Fruit fly (Drosophila melanogaster): Measurements from ENCODE around the gene Tengl2.

Gene Tengl2

DNA sequence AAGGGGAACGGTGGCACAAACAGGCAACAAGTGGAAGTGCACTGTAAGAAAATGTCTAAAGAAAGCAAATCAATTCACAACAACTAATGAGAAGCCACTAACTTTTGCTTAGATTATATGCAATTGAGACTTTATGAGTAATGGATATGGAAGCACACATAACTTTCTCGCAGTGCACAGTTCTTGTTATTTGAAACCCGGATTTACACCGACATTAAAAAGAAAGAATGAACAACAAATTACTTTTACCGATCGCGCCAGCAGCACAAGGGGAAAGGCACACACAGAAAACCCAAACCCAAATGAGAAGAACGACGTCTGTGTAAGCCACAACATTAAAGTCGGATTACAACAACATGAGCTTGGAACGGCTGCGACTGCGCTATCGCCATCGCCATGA is 50.1 kb downstream of the Tengl2 start (continued):
- TF ChIP-seq CG8281 (tag; optimal IDR thresholded peaks at IDR 0.05) (peak; percentile 13), Hr39 (optimal IDR thresholded peaks at IDR 0.05) (no peak), CG15696 (tag; optimal IDR thresholded peaks at IDR 0.05) (peak; percentile 68), Hand (GFP tag; optimal IDR thresholded peaks at IDR 0.05) (no peak), CG1233 (GFP tag; optimal IDR thresholded peaks at IDR 0.05) (peak; percentile 50), ranshi (GFP tag; IDR thresholded peaks at IDR 0.05) (peak; percentile 73; the same call in 1 of the 2 replicates), CG18476 (GFP tag; optimal IDR thresholded peaks at IDR 0.05) (peak; percentile 40), CG17912 (GFP tag; optimal IDR thresholded peaks at IDR 0.05) (no peak), Sry-δ (GFP tag; optimal IDR thresholded peaks at IDR 0.05) (peak; percentile 15), CG30403 (GFP tag; optimal IDR thresholded peaks at IDR 0.05) (peak; percentile 60), nerfin-1 (tag; optimal IDR thresholded peaks at IDR 0.05) (peak; percentile 50), NK7.1 (GFP tag; optimal IDR thresholded peaks at IDR 0.05) (no peak), nom (GFP tag; optimal IDR thresholded peaks at IDR 0.05) (peak; percentile 10), D19A (tag; optimal IDR thresholded peaks at IDR 0.05) (peak; percentile 74), Dp (GFP tag; optimal IDR thresholded peaks at IDR 0.05) (no peak), CG6765 (GFP tag; optimal IDR thresholded peaks at IDR 0.05) (no peak), sob (GFP tag; IDR thresholded peaks at IDR 0.05) (peak; percentile 26; the same call in 1 of the 2 replicates), CG18011 (GFP tag; optimal IDR thresholded peaks at IDR 0.05) (no peak), Drgx (GFP tag; IDR thresholded peaks at IDR 0.05) (peak; percentile 19; the same call in 1 of the 2 replicates), Side (GFP tag; optimal IDR thresholded peaks at IDR 0.05) (peak; percentile 67), scrt (GFP tag; optimal IDR thresholded peaks at IDR 0.05) (peak; percentile 23), kay (GFP tag; optimal IDR thresholded peaks at IDR 0.05) (peak; percentile 25), jumu (GFP tag; optimal IDR thresholded peaks at IDR 0.05) (peak; percentile 59), CG6175 (GFP tag; IDR thresholded peaks at IDR 0.05) (no peak), Stat92E (GFP tag; optimal IDR thresholded peaks at IDR 0.05) (peak in 1 of 3 experiments; percentile 93), CG15073 (GFP tag; optimal IDR thresholded peaks at IDR 0.05) (no peak), CG32532 (GFP tag; IDR thresholded peaks at IDR 0.05) (no peak), CG13424 (tag; optimal IDR thresholded peaks at IDR 0.05) (peak; percentile 62), CG7271 (tag; optimal IDR thresholded peaks at IDR 0.05) (no peak), CG14014 (GFP tag; IDR thresholded peaks at IDR 0.05) (no peak), tll (GFP tag; optimal IDR thresholded peaks at IDR 0.05) (no peak), stc (GFP tag; IDR thresholded peaks at IDR 0.05) (no peak), Jarid2 (GFP tag; optimal IDR thresholded peaks at IDR 0.05) (no peak), tup (GFP tag; optimal IDR thresholded peaks at IDR 0.05) (peak; percentile 14), CG5245 (GFP tag; optimal IDR thresholded peaks at IDR 0.05) (peak; percentile 65), CG9817 (tag; optimal IDR thresholded peaks at IDR 0.05) (no peak), ken (GFP tag; IDR thresholded peaks at IDR 0.05) (0 out of 3 replicates have a peak, but pooled peaks have one; percentile 17), H2.0 (GFP tag; IDR thresholded peaks at IDR 0.05) (peak; percentile 44; the same call in 1 of the 2 replicates), dpn (GFP tag; optimal IDR thresholded peaks at IDR 0.05) (peak; percentile 28 to 68), CG4730 (GFP tag; IDR thresholded peaks at IDR 0.05) (0 out of 2 replicates have a peak, but pooled peaks have one; percentile 21), Dll (GFP tag; IDR thresholded peaks at IDR 0.05; ENCODE audit: partially characterized antibody) (no peak), Dek (tag; optimal IDR thresholded peaks at IDR 0.05) (no peak), CG10274 (GFP tag; optimal IDR thresholded peaks at IDR 0.05) (no peak), CG4820 (GFP tag; optimal IDR thresholded peaks at IDR 0.05) (peak; percentile 81), Nf-YB (GFP tag; optimal IDR thresholded peaks at IDR 0.05) (peak; percentile 36), CG34376 (GFP tag; optimal IDR thresholded peaks at IDR 0.05) (no peak), Mrtf (GFP tag; IDR thresholded peaks at IDR 0.05) (no peak), B-H1 (GFP tag; IDR thresholded peaks at IDR 0.05) (peak; percentile 35; the same call in 1 of the 3 replicates), cato (GFP tag; optimal IDR thresholded peaks at IDR 0.05; ENCODE audit: borderline replicate concordance) (peak; percentile 24), Myb (GFP tag; optimal IDR thresholded peaks at IDR 0.05) (no peak)
